Fruit fly (Drosophila melanogaster) whole organism, embryonic: ENCODE data around the gene SPH93.

Experiments used
- Adf1 ChIP-seq: fragments of 200-800 bp; sonication (Bioruptor generic); IDR thresholded peaks from 2 replicates; pipeline ENCODE4 v1.3.6; 2022; ENCODE audit warnings: missing biosample characterization, missing genetic modification characterization
- Antp ChIP-seq: fragments of 200-800 bp; sonication (Bioruptor generic); optimal IDR thresholded peaks from 3 replicates; lab custom pipeline; 2016; ENCODE audit warnings: missing biosample characterization, missing genetic modification characterization
- Atf3 ChIP-seq: fragments of 200-800 bp; sonication (Bioruptor generic); optimal IDR thresholded peaks from 3 replicates; lab custom pipeline; 2016; ENCODE audit warnings: missing biosample characterization, missing genetic modification characterization
- Awh ChIP-seq: fragments of 200-800 bp; sonication (Bioruptor generic); IDR thresholded peaks from 2 replicates; pipeline ENCODE4, ENCODE4 v1.3.6; 2022; ENCODE audit warnings: missing biosample characterization, missing genetic modification characterization
- Blimp-1 ChIP-seq: fragments of 200-800 bp; sonication (Bioruptor generic); optimal IDR thresholded peaks from 3 replicates; lab custom pipeline; 2018; ENCODE audit warnings: missing biosample characterization, missing genetic modification characterization, mild to moderate bottlenecking, moderate library complexity, missing genetic modification reagents
- C15 ChIP-seq: fragments of 200-800 bp; sonication (Bioruptor generic); IDR thresholded peaks from 3 replicates; pipeline ENCODE4 v1.3.6; 2022; ENCODE audit warnings: missing biosample characterization, missing genetic modification characterization
- CG10209 ChIP-seq: fragments of 200-800 bp; sonication (Bioruptor generic); optimal IDR thresholded peaks from 3 replicates; lab custom pipeline; 2017; ENCODE audit warnings: missing biosample characterization, mild to moderate bottlenecking, missing genetic modification characterization, missing genetic modification reagents
- CG1024 ChIP-seq: fragments of 200-800 bp; sonication (Bioruptor generic); IDR thresholded peaks from 2 replicates; pipeline ENCODE4 v1.3.6; 2022; ENCODE audit warnings: missing biosample characterization, missing genetic modification characterization
- CG10366 ChIP-seq: fragments of 200-800 bp; sonication (Bioruptor generic); IDR thresholded peaks from 2 replicates; pipeline ENCODE4 v1.3.6; 2022; ENCODE audit warnings: missing biosample characterization, missing genetic modification characterization
- CG11504 ChIP-seq: fragments of 200-800 bp; sonication (Bioruptor generic); optimal IDR thresholded peaks from 3 replicates; lab custom pipeline; 2019; ENCODE audit warnings: missing biosample characterization, mild to moderate bottlenecking, missing genetic modification characterization, moderate library complexity
- CG12236 ChIP-seq: fragments of 200-800 bp; sonication (Bioruptor generic); optimal IDR thresholded peaks from 2 replicates; lab custom pipeline; 2016; ENCODE audit warnings: missing biosample characterization, missing genetic modification characterization
- CG12391 ChIP-seq: fragments of 200-800 bp; sonication (Bioruptor generic); optimal IDR thresholded peaks from 3 replicates; lab custom pipeline; 2018; ENCODE audit warnings: missing biosample characterization, mild to moderate bottlenecking, missing genetic modification characterization, moderate library complexity
- CG12942 ChIP-seq: fragments of 200-800 bp; sonication (Bioruptor generic); optimal IDR thresholded peaks from 3 replicates; lab custom pipeline; 2016; ENCODE audit warnings: missing biosample characterization, missing genetic modification characterization
- CG14050 ChIP-seq: fragments of 200-800 bp; sonication (Bioruptor generic); IDR thresholded peaks from 3 replicates; pipeline ENCODE4 v1.3.6; 2022; ENCODE audit warnings: missing biosample characterization, missing genetic modification characterization
- CG15073 ChIP-seq: fragments of 200-800 bp; sonication (Bioruptor generic); optimal IDR thresholded peaks from 2 replicates; lab custom pipeline; 2016; ENCODE audit warnings: missing biosample characterization, missing genetic modification characterization
- CG34376 ChIP-seq: fragments of 200-800 bp; sonication (Bioruptor generic); optimal IDR thresholded peaks from 2 replicates; lab custom pipeline; 2018; ENCODE audit warnings: missing biosample characterization, mild to moderate bottlenecking, missing genetic modification characterization
- CG6683 ChIP-seq: fragments of 200-800 bp; sonication (Bioruptor generic); optimal IDR thresholded peaks from 2 replicates; lab custom pipeline; 2017; ENCODE audit warnings: missing biosample characterization, mild to moderate bottlenecking, missing genetic modification characterization, missing genetic modification reagents
- CoRest ChIP-seq: fragments of 200-800 bp; sonication (Bioruptor generic); optimal IDR thresholded peaks from 3 replicates; lab custom pipeline; 2018; ENCODE audit warnings: missing biosample characterization, mild to moderate bottlenecking, missing genetic modification characterization, moderate library complexity
- Dfd ChIP-seq, 2 experiments: fragments of >200 bp; optimal IDR thresholded peaks; 2 replicates each; lab custom pipeline; 2017; ENCODE audit warnings: missing biosample characterization in 2 of 2, missing genetic modification characterization in 2 of 2
- Dip3 ChIP-seq: fragments of 200-800 bp; sonication (Bioruptor generic); optimal IDR thresholded peaks from 3 replicates; lab custom pipeline; 2016; ENCODE audit warnings: missing biosample characterization, missing genetic modification characterization
- Dll ChIP-seq: fragments of 200-800 bp; sonication (Bioruptor generic); IDR thresholded peaks from 4 replicates; pipeline ENCODE4 v1.3.6; 2022; ENCODE audit warnings: missing biosample characterization, missing genetic modification characterization; ENCODE audit not compliant: partially characterized antibody
- GATAe ChIP-seq: fragments of 200-800 bp; sonication (Bioruptor generic); conservative IDR thresholded peaks from 2 replicates; pipeline ENCODE4 v1.3.6; 2022; ENCODE audit warnings: missing biosample characterization, missing genetic modification characterization
- H2.0 ChIP-seq: fragments of 200-800 bp; sonication (Bioruptor generic); IDR thresholded peaks from 2 replicates; pipeline ENCODE4 v1.3.6; 2022; ENCODE audit warnings: missing biosample characterization, missing genetic modification characterization
- HLH3B ChIP-seq: fragments of 200-800 bp; sonication (Bioruptor generic); IDR thresholded peaks from 2 replicates; pipeline ENCODE4 v1.3.6; 2022; ENCODE audit warnings: missing biosample characterization, missing genetic modification characterization
- Hsf ChIP-seq: fragments of 200-800 bp; sonication (Bioruptor generic); optimal IDR thresholded peaks from 3 replicates; lab custom pipeline; 2016; ENCODE audit warnings: missing biosample characterization, missing genetic modification characterization
- Meics ChIP-seq: fragments of 200-800 bp; sonication (Bioruptor generic); optimal IDR thresholded peaks from 2 replicates; lab custom pipeline; 2017; ENCODE audit warnings: missing biosample characterization, mild to moderate bottlenecking, missing genetic modification characterization
- NC2β ChIP-seq: fragments of 200-800 bp; sonication (Bioruptor generic); optimal IDR thresholded peaks from 2 replicates; lab custom pipeline; 2016; ENCODE audit warnings: missing biosample characterization, missing genetic modification characterization
- NK7.1 ChIP-seq: fragments of 200-800 bp; sonication (Bioruptor generic); optimal IDR thresholded peaks from 3 replicates; lab custom pipeline; 2016; ENCODE audit warnings: missing biosample characterization, missing genetic modification characterization
- Ptx1 ChIP-seq: fragments of 200-800 bp; sonication (Bioruptor generic); IDR thresholded peaks from 2 replicates; pipeline ENCODE4 v1.3.6; 2022; ENCODE audit warnings: missing biosample characterization, missing genetic modification characterization
- Rx ChIP-seq: fragments of 200-800 bp; sonication (Bioruptor generic); IDR thresholded peaks from 2 replicates; pipeline ENCODE4 v1.3.6; 2022; ENCODE audit warnings: missing biosample characterization, missing genetic modification characterization
- Sin3A ChIP-seq: fragments of >200 bp; optimal IDR thresholded peaks from 2 replicates; lab custom pipeline; 2018
- Six4 ChIP-seq: fragments of 200-800 bp; sonication (Bioruptor generic); optimal IDR thresholded peaks from 2 replicates; lab custom pipeline; 2016; ENCODE audit warnings: missing biosample characterization, missing genetic modification characterization
- Tbp ChIP-seq: fragments of >200 bp; optimal IDR thresholded peaks from 2 replicates; lab custom pipeline; 2018; ENCODE audit warnings: missing biosample characterization, missing genetic modification characterization
- Vsx1 ChIP-seq: fragments of 200-800 bp; sonication (Bioruptor generic); optimal IDR thresholded peaks from 2 replicates; lab custom pipeline; 2017; ENCODE audit warnings: missing biosample characterization, mild to moderate bottlenecking, missing genetic modification characterization, missing genetic modification reagents
- aop ChIP-seq: fragments of 200-800 bp; sonication (Bioruptor generic); IDR thresholded peaks from 2 replicates; pipeline ENCODE4 v1.3.6; 2022; ENCODE audit warnings: missing biosample characterization, missing genetic modification characterization
- bowl ChIP-seq: fragments of 200-800 bp; sonication (Bioruptor generic); IDR thresholded peaks from 2 replicates; pipeline ENCODE4 v1.3.6; 2022; ENCODE audit warnings: missing biosample characterization, missing genetic modification characterization
- caup ChIP-seq: fragments of 200-800 bp; sonication (Bioruptor generic); optimal IDR thresholded peaks from 3 replicates; lab custom pipeline; 2017; ENCODE audit warnings: missing biosample characterization, mild to moderate bottlenecking, missing genetic modification characterization, moderate library complexity; ENCODE audit not compliant: severe bottlenecking
- ems ChIP-seq: fragments of 200-800 bp; sonication (Bioruptor generic); optimal IDR thresholded peaks from 3 replicates; lab custom pipeline; 2016; ENCODE audit warnings: missing biosample characterization, missing genetic modification characterization
- fu2 ChIP-seq: fragments of 200-800 bp; sonication (Bioruptor generic); optimal IDR thresholded peaks from 2 replicates; lab custom pipeline; 2016; ENCODE audit warnings: missing biosample characterization, missing genetic modification characterization
- gfzf ChIP-seq: fragments of 200-800 bp; sonication (Bioruptor generic); optimal IDR thresholded peaks from 2 replicates; lab custom pipeline; 2016; ENCODE audit warnings: missing biosample characterization, mild to moderate bottlenecking, missing genetic modification characterization, moderate library complexity
- grau ChIP-seq: fragments of 200-800 bp; optimal IDR thresholded peaks from 3 replicates; lab custom pipeline; 2019; ENCODE audit warnings: missing biosample characterization, mild to moderate bottlenecking, missing genetic modification characterization, moderate library complexity
- insv ChIP-seq, 2 experiments: fragments of 200-800 bp; sonication (Bioruptor generic); optimal IDR thresholded peaks; 3 replicates each; lab custom pipeline; 2016 to 2018; ENCODE audit warnings: missing biosample characterization in 2 of 2, missing genetic modification characterization in 2 of 2
- pan ChIP-seq, 4 experiments: fragments of >200 bp in 3 of 4; fragments of 200-800 bp in 1 of 4; sonication (Bioruptor generic) in 1 of 4; optimal IDR thresholded peaks in 3 of 4; IDR thresholded peaks in 1 of 4; 2 replicates each; pipeline versions ENCODE4 v1.3.6 to Lab custom; 2017 to 2022; ENCODE audit warnings: missing biosample characterization in 2 of 4, missing genetic modification characterization in 2 of 4, mixed read lengths in 1 of 4
- pfk ChIP-seq: fragments of 200-800 bp; sonication (Bioruptor generic); optimal IDR thresholded peaks from 2 replicates; lab custom pipeline; 2018; ENCODE audit warnings: missing biosample characterization, mild to moderate bottlenecking, missing genetic modification characterization, moderate library complexity
- pita ChIP-seq: fragments of 200-800 bp; sonication (Bioruptor generic); optimal IDR thresholded peaks from 2 replicates; lab custom pipeline; 2017; ENCODE audit warnings: missing biosample characterization, mild to moderate bottlenecking, missing genetic modification characterization
- psq ChIP-seq: fragments of 200-800 bp; sonication (Bioruptor generic); optimal IDR thresholded peaks from 2 replicates; lab custom pipeline; 2017; ENCODE audit warnings: missing biosample characterization, missing genetic modification characterization
- salm ChIP-seq: fragments of 200-800 bp; sonication (Bioruptor generic); optimal IDR thresholded peaks from 2 replicates; lab custom pipeline; 2018; ENCODE audit warnings: missing biosample characterization, mild to moderate bottlenecking, missing genetic modification characterization
- schlank ChIP-seq: fragments of 200-800 bp; sonication (Bioruptor generic); optimal IDR thresholded peaks from 2 replicates; lab custom pipeline; 2018; ENCODE audit warnings: missing biosample characterization, mild to moderate bottlenecking, missing genetic modification characterization
- seq ChIP-seq: fragments of 200-800 bp; sonication (Bioruptor generic); IDR thresholded peaks from 2 replicates; pipeline ENCODE4 v1.3.6; 2022; ENCODE audit warnings: missing biosample characterization, missing genetic modification characterization
- sqz ChIP-seq: fragments of 200-800 bp; sonication (Bioruptor generic); optimal IDR thresholded peaks from 3 replicates; lab custom pipeline; 2018; ENCODE audit warnings: missing biosample characterization, mild to moderate bottlenecking, missing genetic modification characterization
- tup ChIP-seq: fragments of 200-800 bp; sonication (Bioruptor generic); optimal IDR thresholded peaks from 2 replicates; lab custom pipeline; 2016; ENCODE audit warnings: missing biosample characterization, mild to moderate bottlenecking, missing genetic modification characterization, moderate library complexity

Gene SPH93

DNA sequence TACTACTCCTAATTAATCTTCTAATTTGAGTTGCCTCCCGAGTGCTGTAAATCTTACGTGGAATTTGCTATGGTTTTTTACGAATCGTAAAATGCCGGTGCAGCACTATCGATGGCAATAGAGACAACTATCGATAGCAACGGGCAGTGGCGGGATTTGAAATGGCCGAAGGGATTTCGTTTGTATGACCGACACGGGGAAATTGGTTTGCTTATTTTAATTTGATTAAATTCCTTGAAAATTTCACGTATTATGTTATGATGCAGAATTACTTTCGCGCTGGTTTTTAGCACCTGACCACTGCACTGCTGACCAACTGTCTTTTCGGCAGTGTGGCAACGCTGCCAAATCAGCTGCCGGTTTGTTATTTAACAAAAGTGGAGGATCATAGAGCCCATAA, 28.5 kb upstream of the SPH93 start, which contains the start of the genes GCS2beta and CG5131 (continued):
- TF ChIP-seq salm (tag; lab: Kevin White, UChicago), result peak; percentile 61
- TF ChIP-seq Adf1, result peak; percentile 74
- TF ChIP-seq Antp, result peak; percentile 99
- TF ChIP-seq Tbp (GFP tag; lab: Kevin White, UChicago), result no peak
- TF ChIP-seq grau (tag; lab: Kevin White, UChicago), result peak; percentile 92
- TF ChIP-seq NK7.1 (GFP tag; lab: Kevin White, UChicago), result peak; percentile 84
- TF ChIP-seq gfzf (GFP tag; lab: Kevin White, UChicago), result peak; percentile 49
- TF ChIP-seq CG10209, result peak; percentile 92
- TF ChIP-seq Atf3 (GFP tag; lab: Kevin White, UChicago), result peak; percentile 91
- peak; percentile 71; the same call in 1 of the 2 replicates for TF ChIP-seq bowl (GFP tag; lab: Robert Waterston, UW)
- TF ChIP-seq NC2β (GFP tag; lab: Kevin White, UChicago), result peak; percentile 90
- peak; percentile 60 for TF ChIP-seq CG34376 (GFP tag; lab: Kevin White, UChicago)
- peak in 1 of 2 experiments; percentile 39 for TF ChIP-seq insv (GFP tag; optimal IDR thresholded peaks at IDR 0.05; lab: Kevin White, UChicago)
- TF ChIP-seq CoRest (tag; lab: Kevin White, UChicago), result peak; percentile 93
- TF ChIP-seq pita (GFP tag; lab: Kevin White, UChicago), result no peak
- peak; percentile 78 for TF ChIP-seq CG1024
- TF ChIP-seq Dfd (GFP tag; optimal IDR thresholded peaks at IDR 0.05; lab: Kevin White, UChicago), result no peak
- peak; percentile 87 for TF ChIP-seq Awh (GFP tag; lab: Robert Waterston, UW)
- TF ChIP-seq C15 (GFP tag; lab: Robert Waterston, UW), result peak; percentile 84
- TF ChIP-seq CG15073 (GFP tag; lab: Kevin White, UChicago), result peak; percentile 63
- TF ChIP-seq CG12391 (tag; lab: Kevin White, UChicago), result peak; percentile 91
- peak; percentile 91 for TF ChIP-seq HLH3B (GFP tag; lab: Robert Waterston, UW)
- peak; percentile 85 for TF ChIP-seq CG11504 (tag; lab: Kevin White, UChicago)
- TF ChIP-seq aop (GFP tag; lab: Robert Waterston, UW), result peak; percentile 65; the same call in 1 of the 2 replicates
- peak; percentile 33 for TF ChIP-seq Vsx1 (GFP tag; lab: Kevin White, UChicago)
- TF ChIP-seq Six4 (GFP tag; lab: Kevin White, UChicago), result peak; percentile 90
- TF ChIP-seq seq (GFP tag; lab: Robert Waterston, UW), result peak; percentile 91
- peak; percentile 98 for TF ChIP-seq Sin3A (lab: Kevin White, UChicago)
- peak; percentile 93 for TF ChIP-seq CG14050 (GFP tag; lab: Robert Waterston, UW)
- TF ChIP-seq Dip3 (GFP tag; lab: Kevin White, UChicago), result peak; percentile 96
- peak; percentile 94 for TF ChIP-seq Rx
- peak; percentile 93 for TF ChIP-seq H2.0 (GFP tag; lab: Robert Waterston, UW)
- TF ChIP-seq CG10366 (GFP tag; lab: Robert Waterston, UW), result peak; percentile 93
- TF ChIP-seq CG12236, result peak; percentile 82
- peak; percentile 53 for TF ChIP-seq sqz (GFP tag; lab: Kevin White, UChicago)
- peak; percentile 50 for TF ChIP-seq psq (GFP tag; lab: Kevin White, UChicago)
- TF ChIP-seq CG12942 (GFP tag; lab: Kevin White, UChicago), result peak; percentile 95
- peak; percentile 96 for TF ChIP-seq Dll (GFP tag; lab: Robert Waterston, UW)
- peak; percentile 78 for TF ChIP-seq CG6683
- TF ChIP-seq schlank (tag; lab: Kevin White, UChicago), result peak; percentile 87
- TF ChIP-seq Ptx1 (GFP tag; lab: Robert Waterston, UW), result peak; percentile 96
- peak; percentile 97 for TF ChIP-seq fu2 (GFP tag; lab: Kevin White, UChicago)
- TF ChIP-seq Meics (GFP tag; lab: Kevin White, UChicago), result peak; percentile 91
- peak; percentile 90 for TF ChIP-seq caup (GFP tag; lab: Kevin White, UChicago)
- peak; percentile 93 for TF ChIP-seq ems (GFP tag; lab: Kevin White, UChicago)
- TF ChIP-seq pfk (GFP tag; lab: Kevin White, UChicago), result no peak
- peak; percentile 84 for TF ChIP-seq GATAe (GFP tag; lab: Robert Waterston, UW)
- TF ChIP-seq Blimp-1 (GFP tag; lab: Kevin White, UChicago), result peak; percentile 78
- peak; percentile 85 for TF ChIP-seq tup (GFP tag; lab: Kevin White, UChicago)
- no peak for TF ChIP-seq pan (optimal IDR thresholded peaks at IDR 0.05; lab: Kevin White, UChicago)
- TF ChIP-seq pan (GFP tag; optimal IDR thresholded peaks at IDR 0.05 in 1 of 2, IDR thresholded peaks at IDR 0.05 in 1 of 2), result peak in 1 of 2 experiments; percentile 95
- TF ChIP-seq Hsf (GFP tag; lab: Kevin White, UChicago), result peak; percentile 96
